Worm (Caenorhabditis elegans) whole organism, L2 larva: ENCODE results near the gene chin-1.

Source experiments
- R02D3.7 ChIP-seq: fragments of 150-350 bp; optimal IDR thresholded peaks from 2 replicates; lab custom pipeline; 2014; ENCODE audit warnings: missing biosample characterization, missing genetic modification characterization
- ceh-16 ChIP-seq: fragments of 150-350 bp; optimal IDR thresholded peaks from 2 replicates; lab custom pipeline; 2014; ENCODE audit warnings: missing biosample characterization, missing genetic modification characterization
- ceh-82 ChIP-seq: fragments of 150-350 bp; optimal IDR thresholded peaks from 2 replicates; lab custom pipeline; 2014; ENCODE audit warnings: missing biosample characterization, missing genetic modification characterization
- dmd-4 ChIP-seq: sonication (generic microtip); optimal IDR thresholded peaks from 2 replicates; lab custom pipeline; 2017; ENCODE audit warnings: missing biosample characterization, missing genetic modification characterization
- egl-27 ChIP-seq: sonication (generic microtip); optimal IDR thresholded peaks from 3 replicates; lab custom pipeline; 2017; ENCODE audit warnings: missing biosample characterization, missing genetic modification reagents, missing genetic modification characterization
- elt-3 ChIP-seq: sonication (generic microtip); optimal IDR thresholded peaks from 2 replicates; lab custom pipeline; 2017; ENCODE audit warnings: missing biosample characterization, missing genetic modification characterization
- mab-5 ChIP-seq: fragments of 150-350 bp; optimal IDR thresholded peaks from 2 replicates; lab custom pipeline; 2014; ENCODE audit warnings: missing biosample characterization, missing genetic modification characterization
- nhr-11 ChIP-seq: fragments of 150-350 bp; optimal IDR thresholded peaks from 2 replicates; lab custom pipeline; 2014; ENCODE audit warnings: missing biosample characterization, missing genetic modification characterization
- nhr-21 ChIP-seq: fragments of 150-350 bp; optimal IDR thresholded peaks from 2 replicates; lab custom pipeline; 2014; ENCODE audit warnings: missing biosample characterization, missing genetic modification characterization
- nhr-25 ChIP-seq: fragments of 150-350 bp; sonication (generic microtip); optimal IDR thresholded peaks from 3 replicates; lab custom pipeline; 2014; ENCODE audit warnings: missing biosample characterization, missing genetic modification characterization
- unc-62 ChIP-seq: fragments of 150-350 bp; optimal IDR thresholded peaks from 2 replicates; lab custom pipeline; 2014; ENCODE audit warnings: missing biosample characterization, missing genetic modification reagents, missing genetic modification characterization

ce11 chrIII:1002510-1002909 is 34.5 kb downstream of the chin-1 start, which contains the start of gene clec-150:
- no peak for TF ChIP-seq unc-62
- no peak for TF ChIP-seq nhr-21 (tag; lab: Kevin White, UChicago)
- no peak for TF ChIP-seq nhr-25 (tag; lab: Kevin White, UChicago)
- no peak for TF ChIP-seq ceh-16 (tag; lab: Kevin White, UChicago)
- TF ChIP-seq egl-27, result no peak
- no peak for TF ChIP-seq ceh-82 (tag; lab: Kevin White, UChicago)
- no peak for TF ChIP-seq dmd-4
- no peak for TF ChIP-seq R02D3.7 (tag; lab: Kevin White, UChicago)
- no peak for TF ChIP-seq mab-5 (tag; lab: Kevin White, UChicago)
- no peak for TF ChIP-seq nhr-11 (tag; lab: Kevin White, UChicago)
- no peak for TF ChIP-seq elt-3 (tag; lab: Kevin White, UChicago)
